Worm (Caenorhabditis elegans) whole organism, mixed stage, embryonic: ENCODE measurements around the gene sel-2.

Source experiments
- M03D4.4 ChIP-seq: sonication (generic microtip); optimal IDR thresholded peaks from 2 replicates; lab custom pipeline; 2017; ENCODE audit warnings: mild to moderate bottlenecking, missing genetic modification characterization, missing compliant biosample characterization
- ces-1 ChIP-seq: fragments of 150-350 bp; optimal IDR thresholded peaks from 2 replicates; lab custom pipeline; 2014; ENCODE audit warnings: missing biosample characterization, missing genetic modification reagents, missing genetic modification characterization
- cnd-1 ChIP-seq: fragments of 200-800 bp; sonication (Bioruptor generic); optimal IDR thresholded peaks from 2 replicates; lab custom pipeline; 2018; ENCODE audit warnings: mild to moderate bottlenecking, missing genetic modification characterization, missing compliant biosample characterization
- lin-32 ChIP-seq: fragments of 200-800 bp; sonication (Bioruptor generic); optimal IDR thresholded peaks from 2 replicates; lab custom pipeline; 2018; ENCODE audit warnings: mild to moderate bottlenecking, missing genetic modification characterization, missing compliant biosample characterization
- lsy-2 ChIP-seq: fragments of 150-350 bp; optimal IDR thresholded peaks from 2 replicates; lab custom pipeline; 2014; ENCODE audit warnings: missing biosample characterization, missing genetic modification characterization
- mab-5 ChIP-seq: fragments of 150-350 bp; optimal IDR thresholded peaks from 2 replicates; lab custom pipeline; 2014; ENCODE audit warnings: missing biosample characterization, missing genetic modification characterization
- nhr-237 ChIP-seq: fragments of 150-350 bp; optimal IDR thresholded peaks from 2 replicates; lab custom pipeline; 2014; ENCODE audit warnings: missing biosample characterization, missing genetic modification characterization
- nhr-28 ChIP-seq: fragments of 150-350 bp; optimal IDR thresholded peaks from 2 replicates; lab custom pipeline; 2014; ENCODE audit warnings: missing biosample characterization, missing genetic modification characterization
- nhr-76 ChIP-seq: sonication (generic microtip); optimal IDR thresholded peaks from 2 replicates; lab custom pipeline; 2017; ENCODE audit warnings: missing biosample characterization, missing genetic modification characterization
- pha-4 ChIP-seq: fragments of 150-350 bp; optimal IDR thresholded peaks from 2 replicates; lab custom pipeline; 2018; ENCODE audit warnings: missing biosample characterization, missing genetic modification reagents, missing genetic modification characterization
- snpc-4 ChIP-seq: fragments of 150-350 bp; optimal IDR thresholded peaks from 2 replicates; lab custom pipeline; 2014; ENCODE audit warnings: missing biosample characterization, missing genetic modification characterization
- unc-39 ChIP-seq: fragments of 150-350 bp; optimal IDR thresholded peaks from 2 replicates; lab custom pipeline; 2014; ENCODE audit warnings: missing biosample characterization, missing genetic modification characterization
- unc-62 ChIP-seq: fragments of 150-350 bp; optimal IDR thresholded peaks from 2 replicates; lab custom pipeline; 2014; ENCODE audit warnings: missing biosample characterization, missing genetic modification reagents, missing genetic modification characterization

DNA sequence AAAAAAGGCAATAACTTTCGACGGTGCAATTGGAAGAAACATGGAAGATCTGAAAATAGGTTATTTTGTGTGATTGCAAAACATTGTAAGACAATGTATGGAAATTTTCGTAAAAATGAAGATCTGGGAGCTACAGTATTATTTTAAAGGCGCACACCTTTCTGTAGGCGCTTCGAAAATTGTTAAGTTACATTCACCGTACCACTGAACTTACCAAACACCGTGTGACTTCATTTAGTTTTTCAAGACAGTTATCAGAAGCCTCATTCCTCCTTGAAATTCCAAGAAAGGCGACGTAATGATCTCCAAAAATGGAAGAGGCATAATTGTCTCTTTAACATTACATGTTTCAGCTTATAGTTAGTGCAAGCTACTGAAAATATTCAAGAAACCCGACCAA is 41.7 kb upstream of the sel-2 start:
- TF ChIP-seq lin-32 (GFP tag; lab: Kevin White, UChicago) (no peak), mab-5 (tag; lab: Kevin White, UChicago) (no peak), snpc-4 (no peak), pha-4 (tag; lab: Kevin White, UChicago) (no peak), lsy-2 (tag; lab: Kevin White, UChicago) (no peak), ces-1 (GFP tag; lab: Kevin White, UChicago) (no peak), nhr-237 (no peak), unc-62 (GFP tag; lab: Kevin White, UChicago) (no peak), nhr-28 (tag; lab: Kevin White, UChicago) (no peak), unc-39 (tag; lab: Kevin White, UChicago) (no peak), M03D4.4 (tag; lab: Kevin White, UChicago) (no peak), nhr-76 (tag; lab: Kevin White, UChicago) (no peak), cnd-1 (no peak)
